Worm (Caenorhabditis elegans) whole organism, L3 larva: ENCODE results near the gene F45E12.5.

Source experiments
- ceh-9 ChIP-seq: sonication (generic microtip); optimal IDR thresholded peaks from 2 replicates; lab custom pipeline; 2018; ENCODE audit warnings: missing biosample characterization, missing genetic modification characterization
- elt-1 ChIP-seq: fragments of 150-350 bp; optimal IDR thresholded peaks from 2 replicates; lab custom pipeline; 2014; ENCODE audit warnings: missing biosample characterization, missing genetic modification characterization
- elt-3 ChIP-seq, 3 experiments: fragments of 150-350 bp in 1 of 3; sonication (generic microtip) in 2 of 3; optimal IDR thresholded peaks; 2 replicates in 2 of 3; 4 replicates in 1 of 3; lab custom pipeline; 2014 to 2017; ENCODE audit warnings: missing biosample characterization in 3 of 3, missing genetic modification characterization in 3 of 3
- hmg-11 ChIP-seq: sonication (generic microtip); optimal IDR thresholded peaks from 2 replicates; lab custom pipeline; 2016; ENCODE audit warnings: missing genetic modification characterization, missing compliant biosample characterization
- jun-1 ChIP-seq: fragments of 150-350 bp; optimal IDR thresholded peaks from 2 replicates; lab custom pipeline; 2014; ENCODE audit warnings: missing biosample characterization, missing genetic modification reagents, missing genetic modification characterization
- lin-39 ChIP-seq: fragments of 150-350 bp; optimal IDR thresholded peaks from 2 replicates; lab custom pipeline; 2018; ENCODE audit warnings: missing biosample characterization, missing genetic modification reagents, missing genetic modification characterization
- nhr-11 ChIP-seq: fragments of 150-350 bp; optimal IDR thresholded peaks from 2 replicates; lab custom pipeline; 2014; ENCODE audit warnings: missing biosample characterization, missing genetic modification characterization
- nhr-12 ChIP-seq: fragments of 150-350 bp; optimal IDR thresholded peaks from 2 replicates; lab custom pipeline; 2014; ENCODE audit warnings: missing biosample characterization, missing genetic modification characterization
- nhr-237 ChIP-seq: fragments of 150-350 bp; optimal IDR thresholded peaks from 2 replicates; lab custom pipeline; 2014; ENCODE audit warnings: missing biosample characterization, missing genetic modification characterization
- snpc-4 ChIP-seq: fragments of 150-350 bp; optimal IDR thresholded peaks from 2 replicates; lab custom pipeline; 2014; ENCODE audit warnings: missing biosample characterization, missing genetic modification characterization
- unc-39 ChIP-seq: sonication (generic microtip); optimal IDR thresholded peaks from 4 replicates; lab custom pipeline; 2017; ENCODE audit warnings: missing biosample characterization, missing genetic modification characterization
- unc-62 ChIP-seq: fragments of 150-350 bp; sonication (generic microtip); optimal IDR thresholded peaks from 4 replicates; lab custom pipeline; 2014; ENCODE audit warnings: missing biosample characterization, missing genetic modification reagents, missing genetic modification characterization
- ztf-4 ChIP-seq: fragments of 150-350 bp; optimal IDR thresholded peaks from 2 replicates; lab custom pipeline; 2014; ENCODE audit warnings: missing biosample characterization, missing genetic modification characterization

DNA sequence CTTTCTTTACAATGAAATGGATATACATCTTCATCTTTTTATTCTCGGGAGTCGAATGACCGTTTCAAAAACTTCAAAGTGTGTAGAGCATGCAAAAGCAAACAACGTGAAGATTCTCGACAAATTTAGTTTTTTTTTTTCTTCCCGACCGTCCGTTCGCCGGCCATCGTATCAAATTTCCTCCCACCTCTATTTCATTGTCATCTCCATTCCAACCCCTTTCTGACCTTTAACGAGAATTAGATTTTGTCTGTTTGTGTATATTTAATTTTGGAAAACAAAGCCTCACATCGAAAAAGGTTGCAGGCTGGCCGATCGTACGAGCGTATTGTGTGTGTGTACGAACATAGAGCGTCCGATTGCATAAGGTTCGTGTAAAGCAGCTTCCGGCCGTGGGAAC lies 10.9 kb downstream of the F45E12.5 start, which contains the start of gene C30G12.1:
- TF ChIP-seq nhr-11 (tag; lab: Kevin White, UChicago) (no peak), unc-39 (tag; lab: Kevin White, UChicago) (no peak), snpc-4 (tag; lab: Kevin White, UChicago) (no peak), nhr-237 (no peak), ztf-4 (no peak), elt-3 (tag; optimal IDR thresholded peaks at IDR 0.05; lab: Kevin White, UChicago) (no peak), ceh-9 (no peak), elt-1 (tag; lab: Kevin White, UChicago) (no peak), unc-62 (GFP tag; lab: Kevin White, UChicago) (no peak), jun-1 (tag; lab: Kevin White, UChicago) (no peak), nhr-12 (tag; lab: Kevin White, UChicago) (no peak), lin-39 (tag; lab: Kevin White, UChicago) (no peak), hmg-11 (tag; lab: Kevin White, UChicago) (no peak)
